Worm (Caenorhabditis elegans) whole organism, young adult: Measurements from ENCODE around the gene mett-10.

Experiments
- F10E7.11 ChIP-seq: sonication (generic microtip); optimal IDR thresholded peaks from 2 replicates; lab custom pipeline; 2017; ENCODE audit warnings: mild to moderate bottlenecking, missing genetic modification characterization, moderate library complexity, missing compliant biosample characterization
- F23B12.7 ChIP-seq: sonication (generic microtip); optimal IDR thresholded peaks from 2 replicates; lab custom pipeline; 2017; ENCODE audit warnings: missing genetic modification characterization, mild to moderate bottlenecking, missing compliant biosample characterization, antibody characterized with exemption, moderate library complexity; ENCODE audit not compliant: insufficient read depth
- ama-1 ChIP-seq, 3 experiments: fragments of 150-350 bp in 1 of 3; sonication (generic microtip) in 2 of 3; optimal IDR thresholded peaks; 2 replicates each; lab custom pipeline; 2014 to 2018; ENCODE audit warnings: missing biosample characterization in 2 of 3, missing genetic modification characterization in 2 of 3, missing genetic modification reagents in 2 of 3
- aptf-2 ChIP-seq: fragments of 200-800 bp; sonication (Bioruptor generic); conservative IDR thresholded peaks from 2 replicates; pipeline ENCODE4 v1.3.6; 2022; ENCODE audit warnings: missing genetic modification reagents, missing genetic modification characterization, missing compliant biosample characterization
- attf-6 ChIP-seq: fragments of 200-800 bp; sonication (Bioruptor generic); IDR thresholded peaks from 2 replicates; pipeline ENCODE4 v1.3.6; 2022; ENCODE audit warnings: missing genetic modification reagents, missing genetic modification characterization, missing compliant biosample characterization
- bed-1 ChIP-seq: fragments of 200-800 bp; sonication (Bioruptor generic); IDR thresholded peaks from 2 replicates; pipeline ENCODE4 v1.3.6; 2022; ENCODE audit warnings: missing genetic modification reagents, missing genetic modification characterization, missing compliant biosample characterization
- egl-18 ChIP-seq: fragments of 200-800 bp; sonication (Bioruptor generic); IDR thresholded peaks from 2 replicates; pipeline ENCODE4 v1.3.6; 2022; ENCODE audit warnings: missing genetic modification reagents, missing genetic modification characterization, missing compliant biosample characterization
- madf-8 ChIP-seq: fragments of 200-800 bp; sonication (Bioruptor generic); conservative IDR thresholded peaks from 2 replicates; pipeline ENCODE4 v1.3.6; 2022; ENCODE audit warnings: missing genetic modification reagents, missing genetic modification characterization, missing compliant biosample characterization
- nfya-1 ChIP-seq: sonication (generic microtip); optimal IDR thresholded peaks from 2 replicates; lab custom pipeline; 2017; ENCODE audit warnings: antibody characterized with exemption, missing compliant biosample characterization, missing genetic modification characterization, borderline replicate concordance; ENCODE audit not compliant: insufficient read depth
- rec-8 ChIP-seq, 2 experiments: sonication (generic microtip); optimal IDR thresholded peaks; 2 replicates each; lab custom pipeline; 2016; ENCODE audit warnings: mild to moderate bottlenecking in 2 of 2, missing genetic modification characterization in 2 of 2, missing genetic modification reagents in 2 of 2, missing genotype in 2 of 2, missing biosample characterization in 1 of 2, missing compliant biosample characterization in 1 of 2, moderate library complexity in 1 of 2
- snpc-1.3 ChIP-seq: sonication (generic microtip); optimal IDR thresholded peaks from 2 replicates; lab custom pipeline; 2017; ENCODE audit warnings: missing genetic modification characterization, mild to moderate bottlenecking, missing compliant biosample characterization, antibody characterized with exemption, moderate library complexity, missing genotype, missing genetic modification reagents; ENCODE audit not compliant: insufficient read depth
- snpc-3.4 ChIP-seq: sonication (generic microtip); optimal IDR thresholded peaks from 2 replicates; lab custom pipeline; 2017; ENCODE audit warnings: missing genetic modification characterization, mild to moderate bottlenecking, missing compliant biosample characterization, antibody characterized with exemption, moderate library complexity, missing genotype, missing genetic modification reagents
- snpc-4 ChIP-seq, 5 experiments: fragments of 150-350 bp in 1 of 5; sonication (generic microtip) in 4 of 5; optimal IDR thresholded peaks; 2 replicates each; lab custom pipeline; 2014 to 2018; ENCODE audit warnings: missing genetic modification characterization in 5 of 5, missing biosample characterization in 3 of 5, antibody characterized with exemption in 2 of 5, mild to moderate bottlenecking in 2 of 5, missing compliant biosample characterization in 2 of 5, missing genotype in 2 of 5, moderate library complexity in 2 of 5, missing genetic modification reagents in 1 of 5
- ztf-25 ChIP-seq: fragments of 200-800 bp; sonication (Bioruptor generic); IDR thresholded peaks from 2 replicates; pipeline ENCODE4 v1.3.6; 2022; ENCODE audit warnings: missing genetic modification reagents, missing genetic modification characterization, missing compliant biosample characterization

DNA sequence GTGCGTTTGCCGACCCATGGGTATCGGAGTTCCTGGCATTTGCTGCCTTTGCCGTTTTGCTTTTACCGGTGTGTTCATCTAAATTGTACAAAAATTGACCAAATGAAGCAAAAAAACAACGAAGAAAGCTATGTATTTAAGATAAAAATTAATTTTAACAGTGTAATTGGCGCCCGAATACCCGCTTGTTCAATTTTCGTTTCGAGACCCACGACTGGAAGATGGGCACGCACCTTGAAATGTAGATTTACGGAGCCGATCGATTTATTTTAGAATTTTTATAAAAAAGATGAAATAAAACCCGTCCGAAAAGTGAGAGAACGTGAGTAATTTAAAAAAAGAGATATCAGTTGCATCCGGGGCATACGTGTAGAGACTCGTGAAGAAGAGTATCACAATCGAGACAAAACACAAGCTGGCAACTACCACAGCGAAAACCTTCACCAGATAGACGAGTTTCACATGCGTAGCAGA lies 26.3 kb upstream of the mett-10 start, which contains the start of gene hal-2:
- no peak for TF ChIP-seq aptf-2 (GFP tag; lab: Robert Waterston, UW)
- no peak for TF ChIP-seq bed-1 (GFP tag; lab: Robert Waterston, UW)
- no peak for TF ChIP-seq snpc-3.4 (tag; lab: Kevin White, UChicago)
- no peak for TF ChIP-seq snpc-1.3 (tag; lab: Kevin White, UChicago)
- no peak for TF ChIP-seq attf-6 (GFP tag; lab: Robert Waterston, UW)
- no peak for TF ChIP-seq ama-1 (optimal IDR thresholded peaks at IDR 0.05; lab: Kevin White, UChicago)
- no peak for TF ChIP-seq ama-1 (GFP tag; optimal IDR thresholded peaks at IDR 0.05; lab: Kevin White, UChicago)
- TF ChIP-seq rec-8 (tag; optimal IDR thresholded peaks at IDR 0.05; lab: Kevin White, UChicago), result no peak
- TF ChIP-seq ztf-25 (GFP tag; lab: Robert Waterston, UW), result no peak
- no peak for TF ChIP-seq F10E7.11 (tag; lab: Kevin White, UChicago)
- no peak for TF ChIP-seq snpc-4 (GFP tag; optimal IDR thresholded peaks at IDR 0.05; lab: Kevin White, UChicago)
- no peak for TF ChIP-seq snpc-4 (tag; optimal IDR thresholded peaks at IDR 0.05; lab: Kevin White, UChicago)
- no peak for TF ChIP-seq F23B12.7 (tag; lab: Kevin White, UChicago)
- no peak for TF ChIP-seq egl-18 (GFP tag; lab: Robert Waterston, UW)
- TF ChIP-seq nfya-1 (tag; lab: Kevin White, UChicago), result no peak
- TF ChIP-seq madf-8 (GFP tag; lab: Robert Waterston, UW), result 0 out of 2 replicates have a peak, but pooled peaks have one; percentile 7
